Fruit fly (Drosophila melanogaster): Measurements from ENCODE around the gene Trf2.
A peak's percentile ranks its signal among the peaks of the same experiment; 100 is the strongest.

Trf2 gene

dm6 chrX:8413513-8414113, 4.5 kb downstream of the Trf2 start:
- TF ChIP-seq Lhr (GFP tag; optimal IDR thresholded peaks at IDR 0.05): no peak
- no peak for TF ChIP-seq CHES-1-like (GFP tag; optimal IDR thresholded peaks at IDR 0.05)
- peak; percentile 73 for TF ChIP-seq mirr (GFP tag; optimal IDR thresholded peaks at IDR 0.05)
- TF ChIP-seq cg (GFP tag; optimal IDR thresholded peaks at IDR 0.05): peak; percentile 15
- no peak for TF ChIP-seq hth (optimal IDR thresholded peaks at IDR 0.05)
- TF ChIP-seq so (GFP tag; IDR thresholded peaks at IDR 0.05): no peak
- TF ChIP-seq CG7556 (GFP tag; optimal IDR thresholded peaks at IDR 0.05): no peak
- peak; percentile 2 for TF ChIP-seq CG2120 (GFP tag; optimal IDR thresholded peaks at IDR 0.05)
- TF ChIP-seq GATAe (GFP tag; conservative IDR thresholded peaks at IDR 0.05): 0 out of 2 replicates have a peak, but pooled peaks have one; percentile 19
- 0 out of 2 replicates have a peak, but pooled peaks have one; percentile 10 for TF ChIP-seq crol (GFP tag; IDR thresholded peaks at IDR 0.05)
- no peak for TF ChIP-seq Ssrp (tag; optimal IDR thresholded peaks at IDR 0.05)
- peak; percentile 42 for TF ChIP-seq Nf-YC (tag; optimal IDR thresholded peaks at IDR 0.05)
- TF ChIP-seq exex (tag; optimal IDR thresholded peaks at IDR 0.05): peak; percentile 87
- TF ChIP-seq Neu2 (GFP tag; optimal IDR thresholded peaks at IDR 0.05; ENCODE audit: borderline replicate concordance): no peak
- TF ChIP-seq grau (tag; optimal IDR thresholded peaks at IDR 0.05): peak; percentile 21
- TF ChIP-seq Rfx (GFP tag; IDR thresholded peaks at IDR 0.05): 0 out of 2 replicates have a peak, but pooled peaks have one; percentile 10
- no peak for TF ChIP-seq Dp (GFP tag; optimal IDR thresholded peaks at IDR 0.05)
- no peak for TF ChIP-seq btn (GFP tag; optimal IDR thresholded peaks at IDR 0.05)
- TF ChIP-seq sug (tag; optimal IDR thresholded peaks at IDR 0.05): peak; percentile 42
- peak; percentile 44 for TF ChIP-seq CG34376 (GFP tag; optimal IDR thresholded peaks at IDR 0.05)
- TF ChIP-seq CG6791 (GFP tag; IDR thresholded peaks at IDR 0.05; ENCODE audit: partially characterized antibody): no peak
- peak; percentile 69 for TF ChIP-seq sd (tag; optimal IDR thresholded peaks at IDR 0.05)
- TF ChIP-seq otp (GFP tag; IDR thresholded peaks at IDR 0.05): no peak
- no peak for TF ChIP-seq CG3407 (GFP tag; optimal IDR thresholded peaks at IDR 0.05)
- peak; percentile 44 to 78 for TF ChIP-seq Trl (optimal IDR thresholded peaks at IDR 0.05)
- no peak for TF ChIP-seq Trl (GFP tag; optimal IDR thresholded peaks at IDR 0.05)
- no peak for TF ChIP-seq nom (GFP tag; optimal IDR thresholded peaks at IDR 0.05)
- no peak for TF ChIP-seq Bgb (GFP tag; IDR thresholded peaks at IDR 0.05; ENCODE audit: partially characterized antibody)
- peak; percentile 9 for TF ChIP-seq grn (GFP tag; optimal IDR thresholded peaks at IDR 0.05)

dm6 chrX:8414351-8414750, 5.3 kb downstream of the Trf2 start:
- TF ChIP-seq row (GFP tag; IDR thresholded peaks at IDR 0.05) (0 out of 3 replicates have a peak, but pooled peaks have one; percentile 25), H15 (GFP tag; IDR thresholded peaks at IDR 0.05) (no peak), ap (GFP tag; IDR thresholded peaks at IDR 0.05) (no peak), Atf-2 (GFP tag; optimal IDR thresholded peaks at IDR 0.05) (no peak), zf30C (GFP tag; optimal IDR thresholded peaks at IDR 0.05) (peak; percentile 55), CrebB (tag; optimal IDR thresholded peaks at IDR 0.05) (no peak), CG2120 (GFP tag; optimal IDR thresholded peaks at IDR 0.05) (peak; percentile 9), Blimp-1 (GFP tag; optimal IDR thresholded peaks at IDR 0.05) (peak; percentile 73), Med (GFP tag) (peak; percentile 52), fd64A (GFP tag; optimal IDR thresholded peaks at IDR 0.05) (no peak), crp (GFP tag; optimal IDR thresholded peaks at IDR 0.05) (no peak)

All from whole organism, embryonic.